Fruit fly (Drosophila melanogaster): ENCODE measurements around the gene CG43155.
A peak's percentile ranks its signal among the peaks of the same experiment; 100 is the strongest.

CG43155 gene

DNA sequence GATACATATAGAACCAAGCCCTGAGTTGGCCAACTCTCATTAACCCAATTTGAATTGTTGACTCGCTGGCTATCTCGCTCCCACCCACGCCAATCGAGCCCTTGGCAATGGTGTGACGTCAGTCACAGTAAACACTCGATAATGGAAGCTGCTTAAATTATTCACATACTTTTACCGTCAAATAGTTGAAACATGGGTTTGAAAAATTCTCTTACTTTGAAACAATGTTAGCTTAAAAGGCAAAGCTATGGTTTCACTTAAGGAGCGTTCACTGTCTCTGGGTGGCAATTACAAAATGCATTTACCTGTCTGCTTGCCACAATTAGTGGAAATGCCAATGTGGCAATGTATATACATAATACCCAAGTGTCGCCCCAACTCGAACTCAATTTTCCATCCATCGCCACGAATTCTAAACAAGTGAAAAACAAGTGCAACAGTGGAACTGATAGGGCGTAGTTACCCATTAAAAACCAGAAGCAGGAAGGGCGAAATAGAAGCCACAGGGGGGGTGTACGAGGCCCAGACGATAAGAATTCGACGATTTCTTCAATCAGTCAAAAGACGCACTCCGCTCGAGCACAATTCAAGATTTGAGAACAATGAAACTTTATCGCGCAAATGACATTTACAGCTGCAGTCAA is 10.0 kb upstream of the CG43155 start (continued):
- TF ChIP-seq CG10274 (GFP tag; optimal IDR thresholded peaks at IDR 0.05): peak; percentile 71
- peak; percentile 85 for TF ChIP-seq Side (GFP tag; optimal IDR thresholded peaks at IDR 0.05)
- TF ChIP-seq Rfx (GFP tag; IDR thresholded peaks at IDR 0.05): peak; percentile 91
- peak; percentile 83 for TF ChIP-seq CrebB (tag; optimal IDR thresholded peaks at IDR 0.05)
- peak; percentile 60 for TF ChIP-seq CG15011 (GFP tag; optimal IDR thresholded peaks at IDR 0.05)
- TF ChIP-seq prd (optimal IDR thresholded peaks at IDR 0.05): no peak
- peak; percentile 95 for TF ChIP-seq prd (GFP tag; IDR thresholded peaks at IDR 0.05)
- TF ChIP-seq so (GFP tag; IDR thresholded peaks at IDR 0.05): peak; percentile 92
- TF ChIP-seq peb (GFP tag; IDR thresholded peaks at IDR 0.05): peak; percentile 69
- TF ChIP-seq Hr51 (GFP tag; optimal IDR thresholded peaks at IDR 0.05): peak; percentile 69 to 88
- no peak for TF ChIP-seq Dfd (GFP tag; optimal IDR thresholded peaks at IDR 0.05)
- peak; percentile 71 for TF ChIP-seq CG13894 (tag; optimal IDR thresholded peaks at IDR 0.05)
- peak; percentile 52 for TF ChIP-seq D19B (GFP tag; optimal IDR thresholded peaks at IDR 0.05)
- peak; percentile 70 for TF ChIP-seq maf-S (GFP tag; optimal IDR thresholded peaks at IDR 0.05)
- peak; percentile 86 for TF ChIP-seq E2f1 (GFP tag; IDR thresholded peaks at IDR 0.05)
- peak; percentile 55 for TF ChIP-seq dan (GFP tag; IDR thresholded peaks at IDR 0.05)
- peak; percentile 89 for TF ChIP-seq Oli (tag; optimal IDR thresholded peaks at IDR 0.05)
- peak; percentile 68 for TF ChIP-seq wdn (GFP tag; IDR thresholded peaks at IDR 0.05)
- TF ChIP-seq CG5245 (GFP tag; optimal IDR thresholded peaks at IDR 0.05): peak; percentile 74
- peak; percentile 73 for TF ChIP-seq salm (tag; optimal IDR thresholded peaks at IDR 0.05)
- TF ChIP-seq CG43689 (GFP tag; IDR thresholded peaks at IDR 0.05): peak; percentile 71
- peak; percentile 44 for TF ChIP-seq dmrt11E (tag; optimal IDR thresholded peaks at IDR 0.05)
- peak; percentile 68 for TF ChIP-seq slp2 (GFP tag; optimal IDR thresholded peaks at IDR 0.05)
- TF ChIP-seq pzg (GFP tag; optimal IDR thresholded peaks at IDR 0.05): peak; percentile 5
- TF ChIP-seq CG16779 (GFP tag; IDR thresholded peaks at IDR 0.05): peak; percentile 64; the same call in 1 of the 2 replicates
- TF ChIP-seq chinmo (GFP tag; IDR thresholded peaks at IDR 0.05; ENCODE audit: partially characterized antibody): 0 out of 4 replicates have a peak, but pooled peaks have one; percentile 5
- TF ChIP-seq Dref (GFP tag; IDR thresholded peaks at IDR 0.05): no peak
- TF ChIP-seq ATbp (GFP tag; optimal IDR thresholded peaks at IDR 0.05): peak; percentile 78
- TF ChIP-seq Hr78 (GFP tag; optimal IDR thresholded peaks at IDR 0.05): peak in 1 of 2 experiments; percentile 43
- peak; percentile 73 for TF ChIP-seq CG4282 (GFP tag; optimal IDR thresholded peaks at IDR 0.05)
- peak; percentile 75 for TF ChIP-seq Asciz (GFP tag; optimal IDR thresholded peaks at IDR 0.05)
- TF ChIP-seq tgo (GFP tag; IDR thresholded peaks at IDR 0.05): peak; percentile 86
- peak; percentile 60 for TF ChIP-seq crc (GFP tag; optimal IDR thresholded peaks at IDR 0.05)
- TF ChIP-seq ems (GFP tag; optimal IDR thresholded peaks at IDR 0.05): peak; percentile 85
- peak; percentile 65 for TF ChIP-seq Taf1 (GFP tag; IDR thresholded peaks at IDR 0.05)
- peak; percentile 64 for TF ChIP-seq ewg (GFP tag; optimal IDR thresholded peaks at IDR 0.05)
- TF ChIP-seq CG4328 (GFP tag; optimal IDR thresholded peaks at IDR 0.05): peak; percentile 77
- TF ChIP-seq Six4 (GFP tag; optimal IDR thresholded peaks at IDR 0.05): peak; percentile 70
- peak; percentile 75 for TF ChIP-seq fd64A (GFP tag; optimal IDR thresholded peaks at IDR 0.05)
- no peak for TF ChIP-seq Trl (optimal IDR thresholded peaks at IDR 0.05)
- peak; percentile 83 for TF ChIP-seq Trl (GFP tag; optimal IDR thresholded peaks at IDR 0.05)
- TF ChIP-seq CG9215 (GFP tag; IDR thresholded peaks at IDR 0.05): peak; percentile 82
- peak; percentile 28; the same call in 1 of the 2 replicates for TF ChIP-seq Doc2 (GFP tag; IDR thresholded peaks at IDR 0.05)
- TF ChIP-seq shn (GFP tag; optimal IDR thresholded peaks at IDR 0.05): peak; percentile 74
- TF ChIP-seq az2 (GFP tag; optimal IDR thresholded peaks at IDR 0.05): peak; percentile 79
- TF ChIP-seq Pdp1 (GFP tag; optimal IDR thresholded peaks at IDR 0.05): peak; percentile 79 to 85
- peak; percentile 88 for TF ChIP-seq Fer1 (GFP tag; optimal IDR thresholded peaks at IDR 0.05)
- TF ChIP-seq knrl (GFP tag; IDR thresholded peaks at IDR 0.05; ENCODE audit: partially characterized antibody): no peak
- TF ChIP-seq D (optimal IDR thresholded peaks at IDR 0.05): no peak
- TF ChIP-seq D (GFP tag; optimal IDR thresholded peaks at IDR 0.05): peak; percentile 69
